Worm (Caenorhabditis elegans) whole organism, young adult: ENCODE measurements around the gene nhr-4.

Experiments used
- F57C9.4 ChIP-seq: sonication (generic microtip); optimal IDR thresholded peaks from 2 replicates; lab custom pipeline; 2017; ENCODE audit warnings: mild to moderate bottlenecking, missing genetic modification characterization, missing compliant biosample characterization
- Y53G8AR.9 ChIP-seq: fragments of 200-800 bp; sonication (Bioruptor generic); conservative IDR thresholded peaks from 2 replicates; pipeline ENCODE4 v1.3.6; 2022; ENCODE audit warnings: missing genetic modification reagents, missing genetic modification characterization, missing compliant biosample characterization
- ama-1 ChIP-seq, 3 experiments: fragments of 150-350 bp in 1 of 3; sonication (generic microtip) in 2 of 3; optimal IDR thresholded peaks; 2 replicates each; lab custom pipeline; 2014 to 2018; ENCODE audit warnings: missing biosample characterization in 2 of 3, missing genetic modification characterization in 2 of 3, missing genetic modification reagents in 2 of 3
- attf-6 ChIP-seq: fragments of 200-800 bp; sonication (Bioruptor generic); IDR thresholded peaks from 2 replicates; pipeline ENCODE4 v1.3.6; 2022; ENCODE audit warnings: missing genetic modification reagents, missing genetic modification characterization, missing compliant biosample characterization
- lin-40 ChIP-seq: sonication (generic microtip); optimal IDR thresholded peaks from 2 replicates; lab custom pipeline; 2016; ENCODE audit warnings: missing genetic modification characterization, mild to moderate bottlenecking, missing compliant biosample characterization, missing genotype, missing genetic modification reagents
- mel-28 ChIP-seq: sonication (generic microtip); optimal IDR thresholded peaks from 2 replicates; lab custom pipeline; 2016; ENCODE audit warnings: borderline replicate concordance, mild to moderate bottlenecking, missing genetic modification characterization, missing compliant biosample characterization
- mes-4 ChIP-seq: sonication (generic microtip); optimal IDR thresholded peaks from 2 replicates; lab custom pipeline; 2016; ENCODE audit warnings: missing genotype, missing genetic modification characterization, missing compliant biosample characterization
- nfya-2 ChIP-seq: fragments of 200-800 bp; sonication (Bioruptor generic); IDR thresholded peaks from 2 replicates; pipeline ENCODE4 v1.3.6; 2022; ENCODE audit warnings: missing genetic modification reagents, missing genetic modification characterization, missing compliant biosample characterization
- snpc-4 ChIP-seq, 5 experiments: fragments of 150-350 bp in 1 of 5; sonication (generic microtip) in 4 of 5; optimal IDR thresholded peaks; 2 replicates each; lab custom pipeline; 2014 to 2018; ENCODE audit warnings: missing genetic modification characterization in 5 of 5, missing biosample characterization in 3 of 5, antibody characterized with exemption in 2 of 5, mild to moderate bottlenecking in 2 of 5, missing compliant biosample characterization in 2 of 5, missing genotype in 2 of 5, moderate library complexity in 2 of 5, missing genetic modification reagents in 1 of 5
- unc-62 ChIP-seq: fragments of 150-350 bp; optimal IDR thresholded peaks from 2 replicates; lab custom pipeline; 2014; ENCODE audit warnings: missing biosample characterization, missing genetic modification reagents, missing genetic modification characterization

DNA sequence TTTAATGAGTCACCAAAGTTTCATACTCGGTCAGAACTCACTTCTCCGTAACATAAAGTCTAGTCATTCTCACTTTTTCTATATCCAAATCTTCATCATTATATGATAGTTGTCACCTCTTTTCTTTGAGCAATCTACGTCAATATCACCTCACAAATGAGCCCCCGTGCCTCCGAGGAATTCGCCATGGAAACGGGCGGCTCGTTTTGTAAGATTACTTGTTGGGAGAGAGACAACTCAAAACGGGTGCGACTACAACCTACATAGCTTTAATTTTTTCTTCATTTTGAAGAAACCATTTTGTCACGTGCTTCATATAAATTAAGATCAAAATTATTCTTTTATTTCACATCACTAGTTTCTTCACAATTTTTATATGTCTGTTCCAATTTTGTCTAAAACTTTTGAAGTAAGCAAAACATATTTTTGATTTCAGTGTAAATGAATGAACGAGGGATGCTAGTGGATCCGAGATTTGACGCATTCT is at the start of gene nhr-4:
- no peak for TF ChIP-seq unc-62 (GFP tag; lab: Kevin White, UChicago)
- TF ChIP-seq mes-4 (tag; lab: Kevin White, UChicago) = no peak
- no peak for TF ChIP-seq nfya-2 (GFP tag; lab: Robert Waterston, UW)
- TF ChIP-seq snpc-4 (GFP tag; optimal IDR thresholded peaks at IDR 0.05; lab: Kevin White, UChicago) = no peak
- no peak for TF ChIP-seq snpc-4 (tag; optimal IDR thresholded peaks at IDR 0.05; lab: Kevin White, UChicago)
- TF ChIP-seq ama-1 (optimal IDR thresholded peaks at IDR 0.05; lab: Kevin White, UChicago) = no peak
- TF ChIP-seq ama-1 (GFP tag; optimal IDR thresholded peaks at IDR 0.05; lab: Kevin White, UChicago) = no peak
- TF ChIP-seq lin-40 (tag; lab: Kevin White, UChicago) = no peak
- no peak for TF ChIP-seq attf-6
- TF ChIP-seq Y53G8AR.9 (GFP tag; lab: Robert Waterston, UW) = no peak
- TF ChIP-seq mel-28 (tag; lab: Kevin White, UChicago) = no peak
- no peak for TF ChIP-seq F57C9.4 (tag; lab: Kevin White, UChicago)
